Worm (Caenorhabditis elegans): ENCODE measurements around the gene htz-1.

DNA sequence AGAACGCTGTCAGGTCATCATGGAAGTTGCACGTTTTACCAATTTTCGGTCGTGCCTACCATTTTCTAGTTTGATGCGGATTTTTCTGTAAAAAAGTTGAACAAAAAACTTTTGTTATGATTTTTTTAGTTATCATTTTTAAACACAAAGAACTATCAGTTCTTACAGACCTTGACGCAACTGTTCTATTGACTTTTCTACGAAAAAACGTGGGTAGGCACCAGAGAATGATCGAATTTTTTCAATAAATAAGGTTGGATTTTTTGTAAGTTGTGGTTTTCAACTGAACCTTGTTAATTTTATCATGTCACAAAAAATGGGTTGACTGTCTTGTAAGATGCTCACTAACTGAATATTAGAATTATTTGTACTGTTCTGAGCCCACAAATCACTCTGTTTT, 32.6 kb downstream of the htz-1 start:
- TF ChIP-seq med-1 (GFP tag; optimal IDR thresholded peaks at IDR 0.05; ENCODE audit: insufficient read depth) (no peak), flt-1 (GFP tag; IDR thresholded peaks at IDR 0.05) (no peak), ztf-23 (GFP tag; IDR thresholded peaks at IDR 0.05) (no peak)
